Worm (Caenorhabditis elegans) whole organism, young adult: Measurements from ENCODE around the gene F09A5.2.

Experiments used
- F10E7.11 ChIP-seq: sonication (generic microtip); optimal IDR thresholded peaks from 2 replicates; lab custom pipeline; 2017; ENCODE audit warnings: mild to moderate bottlenecking, missing genetic modification characterization, moderate library complexity, missing compliant biosample characterization
- F37B4.10 ChIP-seq: fragments of 200-800 bp; sonication (Bioruptor generic); IDR thresholded peaks from 2 replicates; pipeline ENCODE4 v1.3.6; 2022; ENCODE audit warnings: missing genetic modification characterization, missing compliant biosample characterization
- K11D2.4 ChIP-seq: fragments of 200-800 bp; sonication (Bioruptor generic); IDR thresholded peaks from 2 replicates; pipeline ENCODE4 v1.3.6; 2022; ENCODE audit warnings: missing genetic modification reagents, missing genetic modification characterization, missing compliant biosample characterization
- T07F8.4 ChIP-seq: sonication (generic microtip); optimal IDR thresholded peaks from 2 replicates; lab custom pipeline; 2016; ENCODE audit warnings: mild to moderate bottlenecking, missing genetic modification characterization, moderate library complexity, missing compliant biosample characterization
- Y56A3A.18 ChIP-seq: fragments of 200-800 bp; sonication (Bioruptor generic); IDR thresholded peaks from 2 replicates; pipeline ENCODE4 v1.3.6; 2022; ENCODE audit warnings: missing genetic modification reagents, missing genetic modification characterization, missing compliant biosample characterization
- Y95B8A.8 ChIP-seq: fragments of 200-800 bp; sonication (Bioruptor generic); IDR thresholded peaks from 2 replicates; pipeline ENCODE4 v1.3.6; 2022; ENCODE audit warnings: missing genetic modification reagents, missing genetic modification characterization, missing compliant biosample characterization
- aptf-3 ChIP-seq: fragments of 200-800 bp; sonication (Bioruptor generic); IDR thresholded peaks from 2 replicates; pipeline ENCODE4 v1.3.6; 2022; ENCODE audit warnings: missing genetic modification characterization, missing compliant biosample characterization
- atf-7 ChIP-seq: sonication (generic microtip); optimal IDR thresholded peaks from 2 replicates; lab custom pipeline; 2017; ENCODE audit warnings: mild to moderate bottlenecking, missing genetic modification characterization, missing compliant biosample characterization
- attf-3 ChIP-seq: fragments of 200-800 bp; sonication (Bioruptor generic); conservative IDR thresholded peaks from 2 replicates; pipeline ENCODE4 v1.3.6; 2022; ENCODE audit warnings: missing genetic modification reagents, missing genetic modification characterization, missing compliant biosample characterization
- bed-2 ChIP-seq: fragments of 200-800 bp; sonication (Bioruptor generic); IDR thresholded peaks from 2 replicates; pipeline ENCODE4 v1.3.6; 2022; ENCODE audit warnings: missing genetic modification reagents, missing genetic modification characterization, missing compliant biosample characterization
- ccch-3 ChIP-seq: fragments of 200-800 bp; sonication (Bioruptor generic); optimal IDR thresholded peaks from 2 replicates; lab custom pipeline; 2018; ENCODE audit warnings: mild to moderate bottlenecking, missing genetic modification characterization, missing compliant biosample characterization
- cebp-1 ChIP-seq, 2 experiments: fragments of 200-800 bp in 1 of 2; sonication (Bioruptor generic) in 1 of 2; sonication (generic microtip) in 1 of 2; IDR thresholded peaks in 1 of 2; optimal IDR thresholded peaks in 1 of 2; 2 replicates each; pipeline versions ENCODE4 v1.3.6 to Lab custom; 2017 to 2022; ENCODE audit warnings: missing compliant biosample characterization in 2 of 2, missing genetic modification characterization in 2 of 2, mild to moderate bottlenecking in 1 of 2, missing genetic modification reagents in 1 of 2, moderate library complexity in 1 of 2
- ceh-27 ChIP-seq: fragments of 200-800 bp; sonication (Bioruptor generic); optimal IDR thresholded peaks from 2 replicates; lab custom pipeline; 2018; ENCODE audit warnings: mild to moderate bottlenecking, missing genetic modification characterization, moderate library complexity, missing compliant biosample characterization
- ceh-58 ChIP-seq: fragments of 200-800 bp; sonication (Bioruptor generic); IDR thresholded peaks from 2 replicates; pipeline ENCODE4 v1.3.6; 2022; ENCODE audit warnings: missing genetic modification characterization, missing compliant biosample characterization
- chd-7 ChIP-seq: sonication (generic microtip); optimal IDR thresholded peaks from 2 replicates; lab custom pipeline; 2016; ENCODE audit warnings: mild to moderate bottlenecking, missing genetic modification characterization, moderate library complexity, missing compliant biosample characterization
- dpl-1 ChIP-seq: fragments of 150-350 bp; optimal IDR thresholded peaks from 2 replicates; lab custom pipeline; 2014; ENCODE audit warnings: missing biosample characterization, missing genetic modification reagents, missing genetic modification characterization
- efl-1 ChIP-seq: fragments of 150-350 bp; optimal IDR thresholded peaks from 2 replicates; lab custom pipeline; 2014; ENCODE audit warnings: missing biosample characterization, missing genetic modification reagents, missing genetic modification characterization
- egl-18 ChIP-seq: fragments of 200-800 bp; sonication (Bioruptor generic); IDR thresholded peaks from 2 replicates; pipeline ENCODE4 v1.3.6; 2022; ENCODE audit warnings: missing genetic modification reagents, missing genetic modification characterization, missing compliant biosample characterization
- egrh-3 ChIP-seq: fragments of 200-800 bp; sonication (Bioruptor generic); IDR thresholded peaks from 2 replicates; pipeline ENCODE4 v1.3.6; 2022; ENCODE audit warnings: missing genetic modification reagents, missing genetic modification characterization, missing compliant biosample characterization
- ekl-4 ChIP-seq: fragments of 200-800 bp; sonication (Bioruptor generic); IDR thresholded peaks from 2 replicates; pipeline ENCODE4 v1.3.6; 2022; ENCODE audit warnings: missing genetic modification reagents, missing genetic modification characterization, missing compliant biosample characterization
- ets-4 ChIP-seq: fragments of 200-800 bp; sonication (Bioruptor generic); optimal IDR thresholded peaks from 2 replicates; lab custom pipeline; 2018; ENCODE audit warnings: mild to moderate bottlenecking, missing genetic modification characterization, missing compliant biosample characterization
- gei-17 ChIP-seq: fragments of 200-800 bp; sonication (Bioruptor generic); optimal IDR thresholded peaks from 2 replicates; lab custom pipeline; 2018; ENCODE audit warnings: mild to moderate bottlenecking, missing genetic modification characterization, missing compliant biosample characterization
- hlh-12 ChIP-seq: sonication (generic microtip); optimal IDR thresholded peaks from 2 replicates; lab custom pipeline; 2016; ENCODE audit warnings: missing genetic modification characterization, missing compliant biosample characterization
- hlh-26 ChIP-seq: fragments of 200-800 bp; sonication (Bioruptor generic); conservative IDR thresholded peaks from 2 replicates; pipeline ENCODE4 v1.3.6; 2022; ENCODE audit warnings: missing genetic modification reagents, missing genetic modification characterization, missing compliant biosample characterization
- hmg-20 ChIP-seq: fragments of 200-800 bp; sonication (Bioruptor generic); IDR thresholded peaks from 2 replicates; pipeline ENCODE4 v1.3.6; 2022; ENCODE audit warnings: missing genetic modification reagents, missing genetic modification characterization, missing compliant biosample characterization
- hrde-1 ChIP-seq: sonication (generic microtip); optimal IDR thresholded peaks from 2 replicates; lab custom pipeline; 2016; ENCODE audit warnings: missing genetic modification characterization, mild to moderate bottlenecking, missing compliant biosample characterization, moderate library complexity, missing genotype, missing genetic modification reagents, borderline replicate concordance
- lag-1 ChIP-seq: fragments of 200-800 bp; sonication (Bioruptor generic); IDR thresholded peaks from 2 replicates; pipeline ENCODE4 v1.3.6; 2022; ENCODE audit warnings: missing genetic modification reagents, missing genetic modification characterization, missing compliant biosample characterization
- let-607 ChIP-seq, 2 experiments: fragments of 200-800 bp in 1 of 2; sonication (Bioruptor generic) in 1 of 2; sonication (generic microtip) in 1 of 2; optimal IDR thresholded peaks; 2 replicates each; lab custom pipeline; 2016 to 2018; ENCODE audit warnings: mild to moderate bottlenecking in 2 of 2, missing compliant biosample characterization in 2 of 2, missing genetic modification characterization in 2 of 2, moderate library complexity in 2 of 2, missing genotype in 1 of 2
- lin-40 ChIP-seq: sonication (generic microtip); optimal IDR thresholded peaks from 2 replicates; lab custom pipeline; 2016; ENCODE audit warnings: missing genetic modification characterization, mild to moderate bottlenecking, missing compliant biosample characterization, missing genotype, missing genetic modification reagents
- madf-10 ChIP-seq: sonication (generic microtip); optimal IDR thresholded peaks from 2 replicates; lab custom pipeline; 2016; ENCODE audit warnings: mild to moderate bottlenecking, missing genetic modification characterization, missing compliant biosample characterization
- mcd-1 ChIP-seq: fragments of 200-800 bp; sonication (Bioruptor generic); IDR thresholded peaks from 2 replicates; pipeline ENCODE4 v1.3.6; 2022; ENCODE audit warnings: missing genetic modification reagents, missing genetic modification characterization, missing compliant biosample characterization
- mel-28 ChIP-seq: sonication (generic microtip); optimal IDR thresholded peaks from 2 replicates; lab custom pipeline; 2016; ENCODE audit warnings: borderline replicate concordance, mild to moderate bottlenecking, missing genetic modification characterization, missing compliant biosample characterization
- nfyb-1 ChIP-seq: fragments of 200-800 bp; sonication (Bioruptor generic); IDR thresholded peaks from 2 replicates; pipeline ENCODE4 v1.3.6; 2022; ENCODE audit warnings: missing genetic modification reagents, missing genetic modification characterization, missing compliant biosample characterization
- nhr-179 ChIP-seq: sonication (generic microtip); optimal IDR thresholded peaks from 2 replicates; lab custom pipeline; 2016; ENCODE audit warnings: mild to moderate bottlenecking, missing genetic modification characterization, missing compliant biosample characterization
- nhr-80 ChIP-seq: sonication (generic microtip); optimal IDR thresholded peaks from 2 replicates; lab custom pipeline; 2016; ENCODE audit warnings: missing genetic modification characterization, missing compliant biosample characterization
- nhr-90 ChIP-seq: sonication (generic microtip); optimal IDR thresholded peaks from 2 replicates; lab custom pipeline; 2016; ENCODE audit warnings: missing genotype, mild to moderate bottlenecking, missing genetic modification characterization, missing compliant biosample characterization
- pbrm-1 ChIP-seq: fragments of 200-800 bp; sonication (Bioruptor generic); IDR thresholded peaks from 2 replicates; pipeline ENCODE4 v1.3.6; 2022; ENCODE audit warnings: missing genetic modification reagents, missing genetic modification characterization, missing compliant biosample characterization
- snpc-3.4 ChIP-seq: sonication (generic microtip); optimal IDR thresholded peaks from 2 replicates; lab custom pipeline; 2017; ENCODE audit warnings: missing genetic modification characterization, mild to moderate bottlenecking, missing compliant biosample characterization, antibody characterized with exemption, moderate library complexity, missing genotype, missing genetic modification reagents
- tbp1 ChIP-seq: fragments of 200-800 bp; sonication (Bioruptor generic); optimal IDR thresholded peaks from 2 replicates; lab custom pipeline; 2018; ENCODE audit warnings: mild to moderate bottlenecking, missing genetic modification characterization, missing compliant biosample characterization
- ztf-18 ChIP-seq: sonication (generic microtip); optimal IDR thresholded peaks from 2 replicates; lab custom pipeline; 2016; ENCODE audit warnings: missing genotype, mild to moderate bottlenecking, missing genetic modification characterization, missing compliant biosample characterization
- ztf-22 ChIP-seq: fragments of 200-800 bp; sonication (Bioruptor generic); optimal IDR thresholded peaks from 2 replicates; lab custom pipeline; 2018; ENCODE audit warnings: mild to moderate bottlenecking, missing genetic modification characterization, moderate library complexity, missing compliant biosample characterization
- ztf-26 ChIP-seq: sonication (generic microtip); optimal IDR thresholded peaks from 2 replicates; lab custom pipeline; 2017; ENCODE audit warnings: missing genetic modification characterization, missing compliant biosample characterization
- ztf-6 ChIP-seq: fragments of 200-800 bp; sonication (Bioruptor generic); IDR thresholded peaks from 2 replicates; pipeline ENCODE4 v1.3.6; 2022; ENCODE audit warnings: missing genetic modification reagents, missing genetic modification characterization, missing compliant biosample characterization

The F09A5.2 gene

ce11 chrX:13157112-13157768 is 22.3 kb downstream of the F09A5.2 start:
- TF ChIP-seq gei-17 (GFP tag; lab: Kevin White, UChicago) (no peak), hrde-1 (tag; lab: Kevin White, UChicago) (no peak), dpl-1 (GFP tag; lab: Kevin White, UChicago) (no peak), nfyb-1 (GFP tag; lab: Robert Waterston, UW) (no peak), tbp1 (no peak), ceh-58 (GFP tag; lab: Robert Waterston, UW) (no peak), hmg-20 (GFP tag; lab: Robert Waterston, UW) (no peak), K11D2.4 (GFP tag; lab: Robert Waterston, UW) (no peak), ccch-3 (GFP tag; lab: Kevin White, UChicago) (no peak), ztf-6 (GFP tag; lab: Robert Waterston, UW) (no peak), egrh-3 (GFP tag; lab: Robert Waterston, UW) (no peak), hlh-12 (no peak), ekl-4 (GFP tag; lab: Robert Waterston, UW) (no peak), ceh-27 (GFP tag; lab: Kevin White, UChicago) (no peak), mel-28 (no peak), mcd-1 (GFP tag; lab: Robert Waterston, UW) (no peak), F37B4.10 (GFP tag; lab: Robert Waterston, UW) (no peak)

ce11 chrX:13158487-13158886 is 23.6 kb downstream of the F09A5.2 start:
- TF ChIP-seq F10E7.11 (tag; lab: Kevin White, UChicago) (no peak), T07F8.4 (tag; lab: Kevin White, UChicago) (no peak), Y95B8A.8 (GFP tag; lab: Robert Waterston, UW) (no peak), cebp-1 (GFP tag; IDR thresholded peaks at IDR 0.05; lab: Robert Waterston, UW) (peak; percentile 62; the same call in 1 of the 2 replicates), cebp-1 (tag; optimal IDR thresholded peaks at IDR 0.05; lab: Kevin White, UChicago) (peak; percentile 90)
- TF ChIP-seq, all 124 proteins: peak for 1

- TF ChIP-seq chd-7 (tag; lab: Kevin White, UChicago) (peak; percentile 16), nhr-90 (tag; lab: Kevin White, UChicago) (peak; percentile 37), atf-7 (peak; percentile 1), ztf-6 (GFP tag; lab: Robert Waterston, UW) (no peak), efl-1 (GFP tag; lab: Kevin White, UChicago) (no peak), ztf-22 (GFP tag; lab: Kevin White, UChicago) (peak; percentile 58), Y56A3A.18 (GFP tag; lab: Robert Waterston, UW) (0 out of 2 replicates have a peak, but pooled peaks have one; percentile 64), aptf-3 (GFP tag; lab: Robert Waterston, UW) (no peak), snpc-3.4 (no peak), let-607 (tag; optimal IDR thresholded peaks at IDR 0.05; lab: Kevin White, UChicago) (peak in 1 of 2 experiments; percentile 10), nhr-80 (tag; lab: Kevin White, UChicago) (peak; percentile 97), mcd-1 (GFP tag; lab: Robert Waterston, UW) (no peak), tbp1 (peak; percentile 52), ets-4 (GFP tag; lab: Kevin White, UChicago) (peak; percentile 33), lag-1 (GFP tag; lab: Robert Waterston, UW) (no peak), ztf-26 (tag; lab: Kevin White, UChicago) (peak; percentile 23), egl-18 (GFP tag; lab: Robert Waterston, UW) (no peak), ztf-18 (no peak), pbrm-1 (GFP tag; lab: Robert Waterston, UW) (no peak), egrh-3 (GFP tag; lab: Robert Waterston, UW) (peak; percentile 11; the same call in 1 of the 2 replicates), mel-28 (no peak), lin-40 (tag; lab: Kevin White, UChicago) (no peak), ccch-3 (GFP tag; lab: Kevin White, UChicago) (no peak), madf-10 (tag; lab: Kevin White, UChicago) (no peak), cebp-1 (GFP tag; IDR thresholded peaks at IDR 0.05; lab: Robert Waterston, UW) (peak; percentile 49; the same call in 1 of the 2 replicates), cebp-1 (tag; optimal IDR thresholded peaks at IDR 0.05; lab: Kevin White, UChicago) (no peak), nhr-179 (no peak), bed-2 (no peak), hlh-26 (GFP tag; lab: Robert Waterston, UW) (no peak), attf-3 (GFP tag; lab: Robert Waterston, UW) (no peak)
Observed at ce11 chrX:13159005-13159404, 24.1 kb downstream of the F09A5.2 start.
